Fruit fly (Drosophila melanogaster) whole organism, embryonic: Measurements from ENCODE around the gene CG11723.
A peak's percentile ranks its signal among the peaks of the same experiment; 100 is the strongest.

Experiments
- ATbp ChIP-seq: fragments of 200-800 bp; sonication (Bioruptor generic); optimal IDR thresholded peaks from 2 replicates; lab custom pipeline; 2017; ENCODE audit warnings: missing biosample characterization, mild to moderate bottlenecking, missing genetic modification characterization, missing genetic modification reagents
- Aef1 ChIP-seq: fragments of 200-800 bp; sonication (Bioruptor generic); IDR thresholded peaks from 3 replicates; pipeline ENCODE4 v1.3.6; 2022; ENCODE audit warnings: missing biosample characterization, missing genetic modification characterization
- CG10654 ChIP-seq: fragments of 200-800 bp; sonication (Bioruptor generic); optimal IDR thresholded peaks from 2 replicates; lab custom pipeline; 2016; ENCODE audit warnings: missing biosample characterization, missing genetic modification characterization
- CG10959 ChIP-seq: fragments of 200-800 bp; sonication (Bioruptor generic); IDR thresholded peaks from 2 replicates; pipeline ENCODE4 v1.3.6; 2022; ENCODE audit warnings: missing biosample characterization, missing genetic modification characterization
- CG11398 ChIP-seq: fragments of 200-800 bp; sonication (Bioruptor generic); optimal IDR thresholded peaks from 2 replicates; lab custom pipeline; 2016; ENCODE audit warnings: missing biosample characterization, missing genetic modification characterization
- CG11456 ChIP-seq: fragments of 200-800 bp; sonication (Bioruptor generic); IDR thresholded peaks from 3 replicates; pipeline ENCODE4 v1.3.6; 2022; ENCODE audit warnings: missing biosample characterization, missing genetic modification characterization
- CG12391 ChIP-seq: fragments of 200-800 bp; sonication (Bioruptor generic); optimal IDR thresholded peaks from 3 replicates; lab custom pipeline; 2018; ENCODE audit warnings: missing biosample characterization, mild to moderate bottlenecking, missing genetic modification characterization, moderate library complexity
- CG13296 ChIP-seq: fragments of 200-800 bp; sonication (Bioruptor generic); optimal IDR thresholded peaks from 3 replicates; lab custom pipeline; 2018; ENCODE audit warnings: missing biosample characterization, mild to moderate bottlenecking, missing genetic modification characterization
- CG13894 ChIP-seq: fragments of 200-800 bp; sonication (Bioruptor generic); optimal IDR thresholded peaks from 3 replicates; lab custom pipeline; 2018; ENCODE audit warnings: missing biosample characterization, mild to moderate bottlenecking, missing genetic modification characterization, moderate library complexity
- CG15696 ChIP-seq: fragments of 200-800 bp; sonication (Bioruptor generic); optimal IDR thresholded peaks from 2 replicates; lab custom pipeline; 2019; ENCODE audit warnings: missing biosample characterization, mild to moderate bottlenecking, missing genetic modification characterization, moderate library complexity
- CG17186 ChIP-seq: fragments of 200-800 bp; sonication (Bioruptor generic); optimal IDR thresholded peaks from 3 replicates; lab custom pipeline; 2017; ENCODE audit warnings: missing biosample characterization, missing genetic modification reagents, missing genetic modification characterization
- CG2199 ChIP-seq: fragments of 200-800 bp; sonication (Bioruptor generic); IDR thresholded peaks from 3 replicates; pipeline ENCODE4 v1.3.6; 2022; ENCODE audit warnings: missing biosample characterization, missing genetic modification characterization
- CG34224 ChIP-seq: fragments of 200-800 bp; sonication (Bioruptor generic); IDR thresholded peaks from 3 replicates; pipeline ENCODE4 v1.3.6; 2022; ENCODE audit warnings: missing biosample characterization, missing genetic modification characterization; ENCODE audit not compliant: partially characterized antibody
- CG3847 ChIP-seq: fragments of 200-800 bp; sonication (Bioruptor generic); IDR thresholded peaks from 2 replicates; pipeline ENCODE4 v1.3.6; 2022; ENCODE audit warnings: missing biosample characterization, missing genetic modification characterization
- CG4282 ChIP-seq: fragments of 200-800 bp; sonication (Bioruptor generic); optimal IDR thresholded peaks from 2 replicates; lab custom pipeline; 2016; ENCODE audit warnings: missing biosample characterization, missing genetic modification characterization
- CG7271 ChIP-seq: fragments of 200-800 bp; sonication (Bioruptor generic); optimal IDR thresholded peaks from 2 replicates; lab custom pipeline; 2018; ENCODE audit warnings: missing biosample characterization, mild to moderate bottlenecking, missing genetic modification characterization, moderate library complexity
- CG7987 ChIP-seq: fragments of 200-800 bp; sonication (Bioruptor generic); optimal IDR thresholded peaks from 2 replicates; lab custom pipeline; 2018; ENCODE audit warnings: missing biosample characterization, mild to moderate bottlenecking, missing genetic modification characterization, moderate library complexity
- CG9215 ChIP-seq: fragments of 200-800 bp; sonication (Bioruptor generic); IDR thresholded peaks from 2 replicates; pipeline ENCODE4 v1.3.6; 2022; ENCODE audit warnings: missing biosample characterization, missing genetic modification characterization
- CG9437 ChIP-seq: fragments of 200-800 bp; sonication (Bioruptor generic); optimal IDR thresholded peaks from 2 replicates; lab custom pipeline; 2018; ENCODE audit warnings: missing biosample characterization, mild to moderate bottlenecking, missing genetic modification characterization
- CkIIα-i1 ChIP-seq: fragments of 200-800 bp; sonication (Bioruptor generic); IDR thresholded peaks from 2 replicates; pipeline ENCODE4 v1.3.6; 2022; ENCODE audit warnings: missing biosample characterization, missing genetic modification characterization
- Deaf1 ChIP-seq: fragments of 200-800 bp; optimal IDR thresholded peaks from 3 replicates; lab custom pipeline; 2019; ENCODE audit warnings: missing biosample characterization, mild to moderate bottlenecking, missing genetic modification characterization, moderate library complexity
- Hr51 ChIP-seq, 2 experiments: fragments of 200-800 bp; sonication (Bioruptor generic); optimal IDR thresholded peaks; 2 replicates in 1 of 2; 3 replicates in 1 of 2; lab custom pipeline; 2016 to 2018; ENCODE audit warnings: missing biosample characterization in 2 of 2, missing genetic modification characterization in 2 of 2, mild to moderate bottlenecking in 1 of 2, moderate library complexity in 1 of 2
- Mad ChIP-seq: fragments of 200-800 bp; sonication (Bioruptor generic); optimal IDR thresholded peaks from 2 replicates; lab custom pipeline; 2016; ENCODE audit warnings: missing biosample characterization, missing genetic modification characterization
- Nf-YC ChIP-seq: fragments of 200-800 bp; optimal IDR thresholded peaks from 3 replicates; lab custom pipeline; 2019; ENCODE audit warnings: missing biosample characterization, mild to moderate bottlenecking, missing genetic modification characterization, moderate library complexity
- Oli ChIP-seq: fragments of 200-800 bp; sonication (Bioruptor generic); optimal IDR thresholded peaks from 2 replicates; lab custom pipeline; 2018; ENCODE audit warnings: missing biosample characterization, mild to moderate bottlenecking, missing genetic modification characterization, moderate library complexity
- Sox102F ChIP-seq: fragments of 200-800 bp; sonication (Bioruptor generic); optimal IDR thresholded peaks from 2 replicates; lab custom pipeline; 2018; ENCODE audit warnings: missing biosample characterization, mild to moderate bottlenecking, missing genetic modification characterization, moderate library complexity
- Vsx1 ChIP-seq: fragments of 200-800 bp; sonication (Bioruptor generic); optimal IDR thresholded peaks from 2 replicates; lab custom pipeline; 2017; ENCODE audit warnings: missing biosample characterization, mild to moderate bottlenecking, missing genetic modification characterization, missing genetic modification reagents
- Xbp1 ChIP-seq: fragments of 200-800 bp; sonication (Bioruptor generic); optimal IDR thresholded peaks from 3 replicates; lab custom pipeline; 2016; ENCODE audit warnings: missing biosample characterization, mild to moderate bottlenecking, missing genetic modification characterization
- ara ChIP-seq: fragments of 200-800 bp; sonication (Bioruptor generic); IDR thresholded peaks from 2 replicates; pipeline ENCODE4 v1.3.6; 2022; ENCODE audit warnings: missing biosample characterization, missing genetic modification characterization
- bab2 ChIP-seq: fragments of 200-800 bp; sonication (Bioruptor generic); optimal IDR thresholded peaks from 2 replicates; lab custom pipeline; 2016; ENCODE audit warnings: missing biosample characterization, missing genetic modification characterization
- ci ChIP-seq: fragments of 200-800 bp; sonication (Bioruptor generic); IDR thresholded peaks from 3 replicates; pipeline ENCODE4 v1.3.6; 2022; ENCODE audit warnings: missing biosample characterization, missing genetic modification characterization
- dm ChIP-seq: fragments of 200-800 bp; sonication (Bioruptor generic); optimal IDR thresholded peaks from 3 replicates; lab custom pipeline; 2016; ENCODE audit warnings: missing biosample characterization, missing genetic modification characterization
- kah ChIP-seq: fragments of 200-800 bp; sonication (Bioruptor generic); optimal IDR thresholded peaks from 2 replicates; lab custom pipeline; 2018; ENCODE audit warnings: missing biosample characterization, mild to moderate bottlenecking, missing genetic modification characterization
- klu ChIP-seq: fragments of 200-800 bp; sonication (Bioruptor generic); IDR thresholded peaks from 2 replicates; pipeline ENCODE4 v1.3.6; 2022; ENCODE audit warnings: missing biosample characterization, missing genetic modification characterization
- lbe ChIP-seq: fragments of 200-800 bp; sonication (Bioruptor generic); optimal IDR thresholded peaks from 2 replicates; lab custom pipeline; 2016; ENCODE audit warnings: missing biosample characterization, mild to moderate bottlenecking, missing genetic modification characterization
- mirr ChIP-seq: fragments of 200-800 bp; sonication (Bioruptor generic); optimal IDR thresholded peaks from 3 replicates; lab custom pipeline; 2018; ENCODE audit warnings: missing biosample characterization, mild to moderate bottlenecking, missing genetic modification characterization
- mld ChIP-seq: fragments of 200-800 bp; sonication (Bioruptor generic); IDR thresholded peaks from 3 replicates; pipeline ENCODE4 v1.3.6; 2022; ENCODE audit warnings: missing biosample characterization, missing genetic modification characterization; ENCODE audit not compliant: partially characterized antibody
- nerfin-1 ChIP-seq: fragments of 200-800 bp; sonication (Bioruptor generic); optimal IDR thresholded peaks from 3 replicates; lab custom pipeline; 2019; ENCODE audit warnings: missing biosample characterization, mild to moderate bottlenecking, missing genetic modification characterization, moderate library complexity
- otp ChIP-seq: fragments of 200-800 bp; sonication (Bioruptor generic); IDR thresholded peaks from 3 replicates; pipeline ENCODE4, ENCODE4 v1.3.6; 2022; ENCODE audit warnings: missing biosample characterization, missing genetic modification characterization
- pzg ChIP-seq: fragments of 200-800 bp; sonication (Bioruptor generic); optimal IDR thresholded peaks from 3 replicates; lab custom pipeline; 2018; ENCODE audit warnings: missing biosample characterization, mild to moderate bottlenecking, missing genetic modification characterization, moderate library complexity
- row ChIP-seq: fragments of 200-800 bp; sonication (Bioruptor generic); IDR thresholded peaks from 3 replicates; pipeline ENCODE4 v1.3.6; 2022; ENCODE audit warnings: missing biosample characterization, missing genetic modification characterization
- run ChIP-seq: fragments of 200-800 bp; sonication (Bioruptor generic); optimal IDR thresholded peaks from 3 replicates; lab custom pipeline; 2018; ENCODE audit warnings: missing biosample characterization, mild to moderate bottlenecking, missing genetic modification characterization
- sc ChIP-seq, 3 experiments: fragments of >200 bp in 2 of 3; fragments of 200-800 bp in 1 of 3; sonication (Bioruptor generic) in 1 of 3; optimal IDR thresholded peaks; 2 replicates in 2 of 3; 3 replicates in 1 of 3; lab custom pipeline; 2017; ENCODE audit warnings: mild to moderate bottlenecking in 1 of 3, missing biosample characterization in 1 of 3, missing genetic modification characterization in 1 of 3, missing genetic modification reagents in 1 of 3
- slou ChIP-seq: fragments of 200-800 bp; sonication (Bioruptor generic); optimal IDR thresholded peaks from 3 replicates; lab custom pipeline; 2016; ENCODE audit warnings: missing biosample characterization, missing genetic modification characterization
- sug ChIP-seq: fragments of 200-800 bp; optimal IDR thresholded peaks from 2 replicates; lab custom pipeline; 2019; ENCODE audit warnings: missing biosample characterization, mild to moderate bottlenecking, missing genetic modification characterization, moderate library complexity
- tap ChIP-seq: fragments of 200-800 bp; optimal IDR thresholded peaks from 3 replicates; lab custom pipeline; 2019; ENCODE audit warnings: missing biosample characterization, mild to moderate bottlenecking, missing genetic modification characterization, moderate library complexity
- tio ChIP-seq: fragments of 200-800 bp; sonication (Bioruptor generic); optimal IDR thresholded peaks from 2 replicates; lab custom pipeline; 2017; ENCODE audit warnings: missing biosample characterization, missing genetic modification characterization, inconsistent platforms
- vfl ChIP-seq: fragments of 200-800 bp; sonication (Bioruptor generic); optimal IDR thresholded peaks from 2 replicates; lab custom pipeline; 2016; ENCODE audit warnings: missing biosample characterization, missing genetic modification characterization
- wek ChIP-seq: fragments of 200-800 bp; sonication (Bioruptor generic); optimal IDR thresholded peaks from 3 replicates; lab custom pipeline; 2018; ENCODE audit warnings: missing biosample characterization, mild to moderate bottlenecking, missing genetic modification characterization, moderate library complexity
- z ChIP-seq: fragments of 200-800 bp; sonication (Bioruptor generic); IDR thresholded peaks from 3 replicates; pipeline ENCODE4 v1.3.6; 2022; ENCODE audit warnings: missing biosample characterization, missing genetic modification characterization

The CG11723 gene

dm6 chr2L:2179366-2179765 is 32.3 kb upstream of the CG11723 start (continued):
- no peak; the same call in 1 of the 2 replicates for TF ChIP-seq CG10959
- peak; percentile 56 for TF ChIP-seq klu
- TF ChIP-seq run (tag; lab: Kevin White, UChicago), result peak; percentile 36
- peak; percentile 16 for TF ChIP-seq Deaf1
- TF ChIP-seq ci (GFP tag; lab: Robert Waterston, UW), result peak; percentile 64; the same call in 2 of the 3 replicates
- TF ChIP-seq bab2 (GFP tag; lab: Kevin White, UChicago), result peak; percentile 80
- TF ChIP-seq CG11456, result peak; percentile 72; the same call in 2 of the 3 replicates
- TF ChIP-seq lbe (GFP tag; lab: Kevin White, UChicago), result no peak
- peak; percentile 54 for TF ChIP-seq CG7987
- TF ChIP-seq z (GFP tag; lab: Robert Waterston, UW), result no peak
- TF ChIP-seq CG11398 (GFP tag; lab: Kevin White, UChicago), result peak; percentile 58
- TF ChIP-seq CG12391 (tag; lab: Kevin White, UChicago), result peak; percentile 59
- TF ChIP-seq mirr (GFP tag; lab: Kevin White, UChicago), result peak; percentile 71
- TF ChIP-seq dm (GFP tag; lab: Kevin White, UChicago), result peak; percentile 28
- TF ChIP-seq Oli (tag; lab: Kevin White, UChicago), result peak; percentile 84
- TF ChIP-seq CG9215 (GFP tag; lab: Robert Waterston, UW), result peak; percentile 72; the same call in 1 of the 2 replicates
- no peak for TF ChIP-seq CkIIα-i1 (GFP tag; lab: Robert Waterston, UW)
- TF ChIP-seq Sox102F, result peak; percentile 89
- TF ChIP-seq tio (GFP tag; lab: Kevin White, UChicago), result peak; percentile 59
- peak; percentile 31 for TF ChIP-seq CG13894 (tag; lab: Kevin White, UChicago)
- TF ChIP-seq CG34224 (GFP tag; lab: Robert Waterston, UW), result no peak
- TF ChIP-seq CG10654 (GFP tag; lab: Kevin White, UChicago), result peak; percentile 51
- peak; percentile 80 for TF ChIP-seq CG3847 (GFP tag; lab: Robert Waterston, UW)
- peak; percentile 76 for TF ChIP-seq row (GFP tag; lab: Robert Waterston, UW)
- peak; percentile 82 for TF ChIP-seq Xbp1
- TF ChIP-seq Mad (GFP tag; lab: Kevin White, UChicago), result peak; percentile 40
- TF ChIP-seq ara, result no peak
- TF ChIP-seq CG13296, result peak; percentile 58
- no peak for TF ChIP-seq slou
- peak; percentile 74 for TF ChIP-seq tap (tag; lab: Kevin White, UChicago)
- no peak for TF ChIP-seq mld (GFP tag; lab: Robert Waterston, UW)
- TF ChIP-seq Nf-YC (tag; lab: Kevin White, UChicago), result peak; percentile 2
- TF ChIP-seq CG15696 (tag; lab: Kevin White, UChicago), result peak; percentile 14
- TF ChIP-seq kah (GFP tag; lab: Kevin White, UChicago), result peak; percentile 39
- TF ChIP-seq CG4282 (GFP tag; lab: Kevin White, UChicago), result peak; percentile 57
- no peak for TF ChIP-seq CG7271 (tag; lab: Kevin White, UChicago)
- peak; percentile 8 for TF ChIP-seq Vsx1
- TF ChIP-seq Hr51 (GFP tag; optimal IDR thresholded peaks at IDR 0.05; lab: Kevin White, UChicago), result peak; percentile 9 to 88
- TF ChIP-seq sug (tag; lab: Kevin White, UChicago), result peak; percentile 99
- no peak for TF ChIP-seq pzg
- peak; percentile 73 for TF ChIP-seq ATbp (GFP tag; lab: Kevin White, UChicago)
- TF ChIP-seq sc (optimal IDR thresholded peaks at IDR 0.05; lab: Kevin White, UChicago), result no peak
- TF ChIP-seq sc (GFP tag; optimal IDR thresholded peaks at IDR 0.05; lab: Kevin White, UChicago), result peak; percentile 44
- TF ChIP-seq nerfin-1, result peak; percentile 59
- peak; percentile 33 for TF ChIP-seq CG9437 (GFP tag; lab: Kevin White, UChicago)
- 0 out of 3 replicates have a peak, but pooled peaks have one; percentile 53 for TF ChIP-seq otp (GFP tag; lab: Robert Waterston, UW)
- peak; percentile 63 for TF ChIP-seq Aef1 (GFP tag; lab: Robert Waterston, UW)
- peak; percentile 32 for TF ChIP-seq wek (GFP tag; lab: Kevin White, UChicago)
- TF ChIP-seq CG17186 (GFP tag; lab: Kevin White, UChicago), result no peak
- peak; percentile 42 for TF ChIP-seq vfl (GFP tag; lab: Kevin White, UChicago)
- 0 out of 3 replicates have a peak, but pooled peaks have one; percentile 50 for TF ChIP-seq CG2199
